Worm (Caenorhabditis elegans): Measurements from ENCODE around the gene fah-1.

DNA sequence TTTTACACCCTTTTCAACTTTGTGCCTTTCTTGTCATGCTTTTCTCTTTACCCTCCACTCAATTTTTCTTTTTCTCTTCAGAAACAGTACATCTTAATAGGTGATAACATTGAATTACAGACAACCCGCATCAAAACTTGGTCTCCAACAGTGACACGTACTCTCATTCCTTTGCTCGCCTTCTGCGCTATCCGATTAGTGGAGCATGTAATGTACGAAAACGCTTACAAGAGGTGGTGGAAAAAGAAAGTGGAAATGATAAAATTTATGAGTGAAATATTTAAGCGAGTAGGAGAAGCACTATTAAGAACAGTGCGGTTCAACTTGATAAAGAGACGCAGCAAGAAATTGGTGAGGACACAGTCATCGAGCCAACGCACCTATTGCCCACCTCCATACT lies 7.9 kb upstream of the fah-1 start, which contains the start of gene pept-1:
- TF ChIP-seq ces-1 (GFP tag; optimal IDR thresholded peaks at IDR 0.05) (no peak), snpc-4 (tag; optimal IDR thresholded peaks at IDR 0.05) (no peak), nhr-76 (tag; optimal IDR thresholded peaks at IDR 0.05) (no peak), pha-4 (tag; optimal IDR thresholded peaks at IDR 0.05) (no peak), nhr-237 (tag; optimal IDR thresholded peaks at IDR 0.05) (no peak), ceh-43 (GFP tag; optimal IDR thresholded peaks at IDR 0.05) (no peak), mls-2 (tag; optimal IDR thresholded peaks at IDR 0.05) (no peak), elt-3 (tag; optimal IDR thresholded peaks at IDR 0.05) (no peak), lin-32 (GFP tag; optimal IDR thresholded peaks at IDR 0.05) (no peak), ceh-39 (tag; optimal IDR thresholded peaks at IDR 0.05) (no peak), lin-13 (tag; optimal IDR thresholded peaks at IDR 0.05) (no peak), flh-1 (GFP tag; optimal IDR thresholded peaks at IDR 0.05) (no peak), mep-1 (tag; optimal IDR thresholded peaks at IDR 0.05) (no peak), nhr-28 (tag; optimal IDR thresholded peaks at IDR 0.05) (no peak)
